Worm (Caenorhabditis elegans) whole organism, L4/young adult: ENCODE results near the gene pro-3.
"Not testable (repeated sequence)": the region's sequence is repeated elsewhere in the genome, so short reads cannot be mapped to it uniquely, and the experiment has no call there.

Source experiments
- dao-5 ChIP-seq: sonication (generic microtip); optimal IDR thresholded peaks from 2 replicates; lab custom pipeline; 2016; ENCODE audit warnings: missing genotype, missing genetic modification characterization, moderate library complexity, missing compliant biosample characterization
- him-1 ChIP-seq: sonication (generic microtip); optimal IDR thresholded peaks from 2 replicates; lab custom pipeline; 2016; ENCODE audit warnings: missing genotype, missing genetic modification reagents, missing genetic modification characterization, missing compliant biosample characterization

DNA sequence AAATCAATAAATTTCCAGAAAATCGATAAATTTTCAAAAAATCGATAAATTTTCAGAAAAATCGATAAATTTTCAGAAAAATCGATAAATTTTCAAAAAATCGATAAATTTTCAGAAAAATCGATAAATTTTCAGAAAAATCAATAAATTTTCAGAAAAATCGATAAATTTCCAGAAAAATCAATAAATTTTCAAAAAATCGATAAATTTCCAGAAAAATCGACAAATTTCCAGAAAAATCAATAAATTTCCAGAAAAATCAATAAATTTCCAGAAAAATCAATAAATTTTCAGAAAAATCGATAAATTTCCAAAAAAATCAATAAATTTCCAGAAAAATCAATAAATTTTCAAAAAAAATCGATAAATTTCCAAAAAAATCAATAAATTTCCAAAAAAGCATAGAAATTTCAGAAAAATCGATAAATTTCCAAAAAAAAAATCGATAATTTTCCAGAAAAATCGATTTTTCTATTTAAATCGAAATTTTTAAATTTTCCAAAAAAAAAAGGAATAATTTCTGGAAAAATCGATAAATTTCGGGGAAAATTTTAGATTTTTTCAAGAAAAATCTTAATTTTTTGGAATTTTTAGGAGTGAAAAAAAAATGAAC lies 16.5 kb downstream of the pro-3 start, which contains the start of gene zhp-4:
- not testable (repeated sequence) for TF ChIP-seq him-1 (tag; lab: Kevin White, UChicago); dao-5
